Fruit fly (Drosophila melanogaster) whole organism, wandering third instar larva: ENCODE measurements around the gene CG42750.

Experiments
- Hr78 ChIP-seq: fragments of >200 bp; optimal IDR thresholded peaks from 2 replicates; lab custom pipeline; 2017; ENCODE audit warnings: missing biosample characterization, missing genetic modification characterization
- Hr83 ChIP-seq: fragments of 200-300 bp; sonication (Bioruptor generic); optimal IDR thresholded peaks from 2 replicates; lab custom pipeline; 2016; ENCODE audit warnings: missing biosample characterization, mild to moderate bottlenecking, missing genetic modification characterization, moderate library complexity; ENCODE audit not compliant: poor library complexity, severe bottlenecking
- Mio ChIP-seq: sonication (Bioruptor generic); optimal IDR thresholded peaks from 2 replicates; lab custom pipeline; 2016; ENCODE audit warnings: missing biosample characterization, missing genetic modification characterization
- OdsH ChIP-seq: fragments of 200-800 bp; sonication (Bioruptor generic); optimal IDR thresholded peaks from 2 replicates; lab custom pipeline; 2016; ENCODE audit warnings: missing biosample characterization, mild to moderate bottlenecking, missing genetic modification characterization
- Sp1 ChIP-seq: fragments of 200-800 bp; sonication (Bioruptor generic); optimal IDR thresholded peaks from 3 replicates; lab custom pipeline; 2019; ENCODE audit warnings: missing biosample characterization, mild to moderate bottlenecking, missing genetic modification characterization, moderate library complexity
- Vsx2 ChIP-seq: fragments of 200-300, 225-300 bp; sonication (Bioruptor generic); optimal IDR thresholded peaks from 2 replicates; lab custom pipeline; 2018; ENCODE audit warnings: missing biosample characterization, missing genetic modification characterization; ENCODE audit not compliant: partially characterized antibody
- br ChIP-seq: fragments of 200-800 bp; sonication (Bioruptor generic); optimal IDR thresholded peaks from 2 replicates; lab custom pipeline; 2016; ENCODE audit warnings: missing biosample characterization, missing genetic modification characterization
- dsf ChIP-seq: sonication (Bioruptor generic); optimal IDR thresholded peaks from 2 replicates; lab custom pipeline; 2016; ENCODE audit warnings: missing biosample characterization, missing genetic modification characterization, borderline replicate concordance
- fru ChIP-seq: fragments of 200-800 bp; sonication (Bioruptor generic); optimal IDR thresholded peaks from 3 replicates; lab custom pipeline; 2016; ENCODE audit warnings: missing biosample characterization, mild to moderate bottlenecking, missing genetic modification characterization
- lola ChIP-seq: fragments of >200 bp; optimal IDR thresholded peaks from 2 replicates; lab custom pipeline; 2017; ENCODE audit warnings: missing biosample characterization, missing genetic modification characterization
- pan ChIP-seq: fragments of >200 bp; optimal IDR thresholded peaks from 2 replicates; lab custom pipeline; 2017
- psq ChIP-seq: fragments of 200-800 bp; sonication (Bioruptor generic); optimal IDR thresholded peaks from 3 replicates; lab custom pipeline; 2017; ENCODE audit warnings: missing biosample characterization, mild to moderate bottlenecking, missing genetic modification characterization, moderate library complexity
- tai ChIP-seq: sonication (Bioruptor generic); optimal IDR thresholded peaks from 2 replicates; lab custom pipeline; 2016; ENCODE audit warnings: missing biosample characterization, missing genetic modification characterization

- no peak for TF ChIP-seq br (GFP tag; lab: Kevin White, UChicago)
- TF ChIP-seq psq (GFP tag; lab: Kevin White, UChicago), result no peak
- TF ChIP-seq fru (GFP tag; lab: Kevin White, UChicago), result no peak
- TF ChIP-seq tai, result no peak
- TF ChIP-seq lola (GFP tag; lab: Kevin White, UChicago), result no peak
- no peak for TF ChIP-seq pan (lab: Kevin White, UChicago)
- no peak for TF ChIP-seq OdsH (GFP tag; lab: Kevin White, UChicago)
- TF ChIP-seq dsf (GFP tag; lab: Kevin White, UChicago), result no peak
- TF ChIP-seq Sp1 (GFP tag; lab: Kevin White, UChicago), result no peak
- no peak for TF ChIP-seq Hr83 (GFP tag; lab: Kevin White, UChicago)
- no peak for TF ChIP-seq Mio
- no peak for TF ChIP-seq Vsx2 (GFP tag; lab: Kevin White, UChicago)
- TF ChIP-seq Hr78 (GFP tag; lab: Kevin White, UChicago), result no peak
These were observed 15.8 kb upstream of the CG42750 start, which contains the start of gene CG43362 for dm6 chr2L:18291362-18291761.
